Fruit fly (Drosophila melanogaster): ENCODE results near the gene Eig71Eb.
A peak's percentile ranks its signal among the peaks of the same experiment; 100 is the strongest.

Gene Eig71Eb

DNA sequence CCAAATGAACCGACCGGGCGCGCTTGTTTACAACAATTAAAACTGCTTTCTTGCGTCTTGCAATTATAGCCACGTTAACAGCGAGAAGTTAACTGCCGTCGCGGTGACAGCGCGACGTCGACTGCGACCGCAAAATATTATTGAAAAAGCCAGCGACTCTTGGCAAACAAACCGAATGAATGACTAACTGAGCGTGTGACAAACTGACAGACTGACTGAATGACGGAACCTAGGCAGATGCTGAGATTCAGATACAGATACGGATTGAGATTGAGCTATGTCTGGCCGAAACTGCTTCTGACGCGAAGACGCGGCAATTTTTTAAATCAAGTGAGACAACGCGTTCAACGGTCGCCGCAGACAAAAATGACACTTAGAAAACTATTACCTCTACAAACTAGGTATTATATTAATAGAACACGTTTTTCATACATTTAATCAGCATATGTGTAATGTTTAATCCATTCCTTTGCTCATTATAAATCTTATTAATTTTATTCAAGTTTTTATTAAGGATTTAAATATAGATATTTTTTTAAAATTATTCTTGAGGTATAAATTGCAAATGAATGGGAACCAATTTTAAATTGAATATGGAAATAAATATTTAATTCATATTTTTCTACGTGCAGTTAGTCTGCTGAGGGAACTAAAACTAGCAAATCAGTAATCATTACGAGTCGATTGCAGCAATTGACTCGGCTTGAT lies 15.2 kb upstream of the Eig71Eb start (continued):
- TF ChIP-seq CG4360 (GFP tag; IDR thresholded peaks at IDR 0.05) = no peak

DNA sequence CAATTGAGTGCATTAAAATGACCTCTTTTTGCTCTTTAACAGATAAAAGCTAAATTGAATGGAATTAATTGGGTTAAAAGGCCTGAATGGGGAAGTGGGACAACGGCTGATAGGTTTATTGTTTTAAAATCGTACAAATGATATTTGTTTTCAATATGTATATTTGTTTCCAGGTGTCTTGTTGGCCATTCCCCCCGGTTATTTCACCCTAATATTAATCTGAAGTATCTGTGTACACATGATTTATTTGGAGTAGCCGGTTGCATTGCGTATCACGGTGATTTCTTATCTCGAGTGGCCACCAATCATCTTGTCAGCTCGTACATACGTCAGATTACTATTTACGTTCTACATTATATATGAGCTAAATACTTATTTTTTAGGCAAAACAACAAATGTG lies 13.4 kb upstream of the Eig71Eb start:
- TF ChIP-seq wdn (GFP tag; IDR thresholded peaks at IDR 0.05) (no peak), en (GFP tag; optimal IDR thresholded peaks at IDR 0.05) (no peak), NFAT (GFP tag; IDR thresholded peaks at IDR 0.05) (no peak), Neu2 (GFP tag; optimal IDR thresholded peaks at IDR 0.05; ENCODE audit: borderline replicate concordance) (no peak), Camta (GFP tag; optimal IDR thresholded peaks at IDR 0.05) (peak; percentile 9), tll (GFP tag; optimal IDR thresholded peaks at IDR 0.05) (no peak), ara (GFP tag; IDR thresholded peaks at IDR 0.05) (peak; percentile 50; the same call in 1 of the 2 replicates), Xbp1 (GFP tag; optimal IDR thresholded peaks at IDR 0.05) (no peak), mam (GFP tag; optimal IDR thresholded peaks at IDR 0.05) (no peak), Gug (GFP tag; IDR thresholded peaks at IDR 0.05) (no peak), CG5180 (GFP tag; optimal IDR thresholded peaks at IDR 0.05) (no peak), psq (GFP tag; optimal IDR thresholded peaks at IDR 0.05) (no peak), emc (GFP tag; optimal IDR thresholded peaks at IDR 0.05) (no peak), Opbp (GFP tag; IDR thresholded peaks at IDR 0.05; ENCODE audit: partially characterized antibody) (no peak), CG30403 (GFP tag; optimal IDR thresholded peaks at IDR 0.05) (no peak), corto (GFP tag; optimal IDR thresholded peaks at IDR 0.05) (no peak), disco-r (GFP tag; optimal IDR thresholded peaks at IDR 0.05) (no peak), her (GFP tag; optimal IDR thresholded peaks at IDR 0.05) (no peak), esg (GFP tag; conservative IDR thresholded peaks at IDR 0.05) (no peak), CG31365 (tag; optimal IDR thresholded peaks at IDR 0.05) (no peak), CG9727 (GFP tag; optimal IDR thresholded peaks at IDR 0.05) (no peak), B-H2 (GFP tag; optimal IDR thresholded peaks at IDR 0.05) (no peak), Pdp1 (GFP tag; optimal IDR thresholded peaks at IDR 0.05) (peak in 1 of 2 experiments; percentile 14), sug (tag; optimal IDR thresholded peaks at IDR 0.05) (peak; percentile 65), CG10321 (GFP tag; IDR thresholded peaks at IDR 0.05) (0 out of 2 replicates have a peak, but pooled peaks have one; percentile 21), CG17361 (GFP tag; IDR thresholded peaks at IDR 0.05) (no peak), Jarid2 (GFP tag; optimal IDR thresholded peaks at IDR 0.05) (no peak), CG14667 (GFP tag; IDR thresholded peaks at IDR 0.05) (no peak), Hey (tag; optimal IDR thresholded peaks at IDR 0.05) (peak; percentile 9), jing (GFP tag; optimal IDR thresholded peaks at IDR 0.05) (no peak), phol (tag; optimal IDR thresholded peaks at IDR 0.05) (no peak), gcm2 (GFP tag; optimal IDR thresholded peaks at IDR 0.05) (no peak), sim (GFP tag; IDR thresholded peaks at IDR 0.05) (0 out of 2 replicates have a peak, but pooled peaks have one; percentile 10), slp2 (GFP tag; optimal IDR thresholded peaks at IDR 0.05) (no peak), prd (optimal IDR thresholded peaks at IDR 0.05) (no peak), prd (GFP tag; IDR thresholded peaks at IDR 0.05) (no peak), onecut (GFP tag; IDR thresholded peaks at IDR 0.05) (no peak), CG11093 (GFP tag; IDR thresholded peaks at IDR 0.05) (no peak), BEAF-32 (GFP tag; optimal IDR thresholded peaks at IDR 0.05) (no peak), Hsf (GFP tag; optimal IDR thresholded peaks at IDR 0.05) (no peak), cas (GFP tag; IDR thresholded peaks at IDR 0.05) (no peak), CG1603 (tag; optimal IDR thresholded peaks at IDR 0.05) (peak; percentile 20), CG12236 (GFP tag; optimal IDR thresholded peaks at IDR 0.05) (no peak), gem (tag; optimal IDR thresholded peaks at IDR 0.05) (no peak), CG1832 (GFP tag; optimal IDR thresholded peaks at IDR 0.05) (no peak), h (optimal IDR thresholded peaks at IDR 0.05) (no peak), row (GFP tag; IDR thresholded peaks at IDR 0.05) (no peak), rib (GFP tag; IDR thresholded peaks at IDR 0.05) (no peak)

All from whole organism, embryonic.